Worm (Caenorhabditis elegans) whole organism, L1 larva: Measurements from ENCODE around the gene Y42G9A.2.

Experiments used
- hpl-2 ChIP-seq: fragments of 150-350 bp; optimal IDR thresholded peaks from 2 replicates; lab custom pipeline; 2014; ENCODE audit warnings: missing biosample characterization, missing genetic modification reagents, missing genetic modification characterization
- sox-4 ChIP-seq: sonication (generic microtip); optimal IDR thresholded peaks from 2 replicates; lab custom pipeline; 2016; ENCODE audit warnings: missing genetic modification characterization, missing compliant biosample characterization

- TF ChIP-seq hpl-2 = no peak
- no peak for TF ChIP-seq sox-4 (tag; lab: Kevin White, UChicago)
These were observed 31.6 kb upstream of the Y42G9A.2 start, which contains the start of gene nmt-1 for ce11 chrIII:6116281-6116886.
